Worm (Caenorhabditis elegans) whole organism, L4 larva: ENCODE data around the gene srh-27.

ENCODE experiments used
- D1046.2 ChIP-seq: fragments of 200-800 bp; sonication (Bioruptor generic); IDR thresholded peaks from 2 replicates; pipeline ENCODE4 v1.3.6; 2022; ENCODE audit warnings: missing genetic modification characterization, missing compliant biosample characterization
- F10B5.3 ChIP-seq: sonication (generic microtip); optimal IDR thresholded peaks from 2 replicates; lab custom pipeline; 2016; ENCODE audit warnings: mild to moderate bottlenecking, missing genetic modification characterization, missing compliant biosample characterization
- F49E8.2 ChIP-seq: sonication (generic microtip); optimal IDR thresholded peaks from 2 replicates; lab custom pipeline; 2016; ENCODE audit warnings: missing compliant biosample characterization, mild to moderate bottlenecking, missing genetic modification characterization, borderline replicate concordance
- Y105C5A.15 ChIP-seq: fragments of 200-800 bp; sonication (Bioruptor generic); IDR thresholded peaks from 2 replicates; pipeline ENCODE4 v1.3.6; 2022; ENCODE audit warnings: missing genetic modification characterization, missing compliant biosample characterization
- Y5F2A.4 ChIP-seq: fragments of 200-800 bp; sonication (Bioruptor generic); optimal IDR thresholded peaks from 2 replicates; lab custom pipeline; 2018; ENCODE audit warnings: mild to moderate bottlenecking, missing genetic modification characterization, missing compliant biosample characterization
- ZK337.2 ChIP-seq: fragments of 200-800 bp; sonication (Bioruptor generic); IDR thresholded peaks from 2 replicates; pipeline ENCODE4 v1.3.6; 2022; ENCODE audit warnings: missing genetic modification reagents, missing genetic modification characterization, missing compliant biosample characterization
- aha-1 ChIP-seq: fragments of 150-350 bp; peaks from one replicate; lab custom pipeline; 2014; ENCODE audit warnings: missing biosample characterization, missing genetic modification characterization
- arid-1 ChIP-seq: fragments of 200-800 bp; sonication (Bioruptor generic); conservative IDR thresholded peaks from 2 replicates; pipeline ENCODE4 v1.3.6; 2022; ENCODE audit warnings: missing genetic modification reagents, missing genetic modification characterization, missing compliant biosample characterization
- attf-4 ChIP-seq: sonication (generic microtip); optimal IDR thresholded peaks from 3 replicates; lab custom pipeline; 2017; ENCODE audit warnings: missing biosample characterization, missing genetic modification characterization
- ceh-28 ChIP-seq: fragments of 150-350 bp; optimal IDR thresholded peaks from 2 replicates; lab custom pipeline; 2014; ENCODE audit warnings: missing biosample characterization, missing genetic modification reagents, missing genetic modification characterization
- ceh-32 ChIP-seq: sonication (generic microtip); optimal IDR thresholded peaks from 2 replicates; lab custom pipeline; 2016; ENCODE audit warnings: mild to moderate bottlenecking, missing genetic modification characterization, missing compliant biosample characterization; ENCODE audit not compliant: poor library complexity
- ceh-62 ChIP-seq: sonication (generic microtip); optimal IDR thresholded peaks from 2 replicates; lab custom pipeline; 2017; ENCODE audit warnings: missing biosample characterization, missing genetic modification characterization
- ceh-82 ChIP-seq: sonication (generic microtip); optimal IDR thresholded peaks from 2 replicates; lab custom pipeline; 2017; ENCODE audit warnings: missing biosample characterization, missing genetic modification characterization
- ces-1 ChIP-seq: fragments of 150-350 bp; sonication (generic microtip); optimal IDR thresholded peaks from 4 replicates; lab custom pipeline; 2014; ENCODE audit warnings: missing biosample characterization, missing genetic modification reagents, missing genetic modification characterization
- daf-12 ChIP-seq: fragments of 150-350 bp; optimal IDR thresholded peaks from 2 replicates; lab custom pipeline; 2014; ENCODE audit warnings: missing biosample characterization, missing genetic modification reagents, missing genetic modification characterization
- daf-16 ChIP-seq, 3 experiments: sonication (generic microtip); optimal IDR thresholded peaks; 2 replicates each; lab custom pipeline; 2016 to 2017; ENCODE audit warnings: missing genetic modification characterization in 3 of 3, missing genetic modification reagents in 3 of 3, mild to moderate bottlenecking in 2 of 3, missing compliant biosample characterization in 2 of 3, missing biosample characterization in 1 of 3, moderate library complexity in 1 of 3
- daf-19 ChIP-seq: fragments of 200-800 bp; sonication (Bioruptor generic); conservative IDR thresholded peaks from 2 replicates; pipeline ENCODE4 v1.3.6; 2022; ENCODE audit warnings: missing genetic modification characterization, missing compliant biosample characterization
- dmd-8 ChIP-seq: fragments of 200-800 bp; sonication (Bioruptor generic); IDR thresholded peaks from 2 replicates; pipeline ENCODE4 v1.3.6; 2022; ENCODE audit warnings: missing genetic modification characterization, missing compliant biosample characterization
- dpl-1 ChIP-seq: fragments of 150-350 bp; optimal IDR thresholded peaks from 2 replicates; lab custom pipeline; 2014; ENCODE audit warnings: missing biosample characterization, missing genetic modification reagents, missing genetic modification characterization
- dve-1 ChIP-seq: sonication (generic microtip); optimal IDR thresholded peaks from 2 replicates; lab custom pipeline; 2017; ENCODE audit warnings: antibody characterized with exemption, mild to moderate bottlenecking, missing genetic modification characterization, missing compliant biosample characterization; ENCODE audit not compliant: insufficient read depth
- egl-27 ChIP-seq: sonication (generic microtip); optimal IDR thresholded peaks from 3 replicates; lab custom pipeline; 2017; ENCODE audit warnings: missing biosample characterization, missing genetic modification reagents, missing genetic modification characterization
- fos-1 ChIP-seq: fragments of 150-350 bp; optimal IDR thresholded peaks from 2 replicates; lab custom pipeline; 2014; ENCODE audit warnings: missing biosample characterization, missing genetic modification characterization
- hmg-1.1 ChIP-seq: fragments of 200-800 bp; sonication (Bioruptor generic); IDR thresholded peaks from 2 replicates; pipeline ENCODE4 v1.3.6; 2022; ENCODE audit warnings: missing genetic modification reagents, missing genetic modification characterization, missing compliant biosample characterization
- jun-1 ChIP-seq: fragments of 150-350 bp; optimal IDR thresholded peaks from 2 replicates; lab custom pipeline; 2014; ENCODE audit warnings: missing biosample characterization, missing genetic modification reagents, missing genetic modification characterization
- lim-7 ChIP-seq: fragments of 200-800 bp; sonication (Bioruptor generic); IDR thresholded peaks from 2 replicates; pipeline ENCODE4 v1.3.6; 2022; ENCODE audit warnings: missing genetic modification characterization, missing compliant biosample characterization
- lin-1 ChIP-seq: fragments of 200-800 bp; sonication (Bioruptor generic); IDR thresholded peaks from 2 replicates; pipeline ENCODE4 v1.3.6; 2022; ENCODE audit warnings: missing genetic modification reagents, missing genetic modification characterization, missing compliant biosample characterization
- lin-15B ChIP-seq: fragments of 150-350 bp; sonication (generic microtip); optimal IDR thresholded peaks from 3 replicates; lab custom pipeline; 2014; ENCODE audit warnings: missing biosample characterization, missing genetic modification characterization
- lin-38 ChIP-seq: fragments of 200-800 bp; sonication (Bioruptor generic); IDR thresholded peaks from 2 replicates; pipeline ENCODE4 v1.3.6; 2022; ENCODE audit warnings: missing genetic modification reagents, missing genetic modification characterization, missing compliant biosample characterization
- lin-39 ChIP-seq: fragments of 150-350 bp; optimal IDR thresholded peaks from 2 replicates; lab custom pipeline; 2014; ENCODE audit warnings: missing biosample characterization, missing genetic modification reagents, missing genetic modification characterization
- lir-3 ChIP-seq: sonication (generic microtip); optimal IDR thresholded peaks from 2 replicates; lab custom pipeline; 2016; ENCODE audit warnings: mild to moderate bottlenecking, missing genetic modification characterization, missing compliant biosample characterization
- madf-9 ChIP-seq: fragments of 200-800 bp; sonication (Bioruptor generic); conservative IDR thresholded peaks from 2 replicates; pipeline ENCODE4 v1.3.6; 2022; ENCODE audit warnings: missing genetic modification reagents, missing genetic modification characterization, missing compliant biosample characterization
- mep-1 ChIP-seq: fragments of 150-350 bp; sonication (generic microtip); optimal IDR thresholded peaks from 3 replicates; lab custom pipeline; 2014; ENCODE audit warnings: missing biosample characterization, missing genetic modification characterization
- mes-2 ChIP-seq: sonication (generic microtip); optimal IDR thresholded peaks from 2 replicates; lab custom pipeline; 2016; ENCODE audit warnings: missing genotype, mild to moderate bottlenecking, missing genetic modification characterization, missing compliant biosample characterization; ENCODE audit not compliant: poor library complexity, severe bottlenecking
- mxl-2 ChIP-seq: fragments of 200-800 bp; sonication (Bioruptor generic); conservative IDR thresholded peaks from 2 replicates; pipeline ENCODE4 v1.3.6; 2022; ENCODE audit warnings: missing genetic modification reagents, missing genetic modification characterization, missing compliant biosample characterization
- mxl-3 ChIP-seq: fragments of 200-800 bp; sonication (Bioruptor generic); optimal IDR thresholded peaks from 2 replicates; lab custom pipeline; 2018; ENCODE audit warnings: mild to moderate bottlenecking, missing genetic modification characterization, missing compliant biosample characterization
- nhr-10 ChIP-seq: fragments of 150-350 bp; optimal IDR thresholded peaks from 2 replicates; lab custom pipeline; 2014; ENCODE audit warnings: missing biosample characterization, missing genetic modification characterization
- nhr-102 ChIP-seq: sonication (generic microtip); optimal IDR thresholded peaks from 2 replicates; lab custom pipeline; 2016; ENCODE audit warnings: mild to moderate bottlenecking, missing genetic modification characterization, moderate library complexity, missing compliant biosample characterization
- nhr-28 ChIP-seq: fragments of 150-350 bp; optimal IDR thresholded peaks from 2 replicates; lab custom pipeline; 2014; ENCODE audit warnings: missing biosample characterization, missing genetic modification characterization
- nhr-41 ChIP-seq: fragments of 200-800 bp; sonication (Bioruptor generic); IDR thresholded peaks from 2 replicates; pipeline ENCODE4 v1.3.6; 2022; ENCODE audit warnings: missing genetic modification reagents, missing genetic modification characterization, missing compliant biosample characterization
- nhr-42 ChIP-seq: fragments of 200-800 bp; sonication (Bioruptor generic); IDR thresholded peaks from 2 replicates; pipeline ENCODE4 v1.3.6; 2022; ENCODE audit warnings: missing genetic modification characterization, missing compliant biosample characterization
- nhr-76 ChIP-seq: fragments of 150-350 bp; optimal IDR thresholded peaks from 2 replicates; lab custom pipeline; 2014; ENCODE audit warnings: missing biosample characterization, missing genetic modification characterization
- pha-4 ChIP-seq, 2 experiments: fragments of 150-350 bp in 1 of 2; fragments of 200-800 bp in 1 of 2; sonication (Bioruptor generic) in 1 of 2; IDR thresholded peaks in 1 of 2; optimal IDR thresholded peaks in 1 of 2; 2 replicates each; pipeline versions ENCODE4 v1.3.6 to Lab custom; 2014 to 2022; ENCODE audit warnings: missing genetic modification characterization in 2 of 2, missing genetic modification reagents in 2 of 2, missing biosample characterization in 1 of 2, missing compliant biosample characterization in 1 of 2
- rbr-2 ChIP-seq: sonication (generic microtip); optimal IDR thresholded peaks from 2 replicates; lab custom pipeline; 2016; ENCODE audit warnings: missing genotype, missing genetic modification characterization, missing compliant biosample characterization
- saeg-2 ChIP-seq: fragments of 200-800 bp; sonication (Bioruptor generic); IDR thresholded peaks from 2 replicates; pipeline ENCODE4 v1.3.6; 2022; ENCODE audit warnings: missing genetic modification reagents, missing genetic modification characterization, missing compliant biosample characterization
- skn-1 ChIP-seq: fragments of 150-350 bp; optimal IDR thresholded peaks from 2 replicates; lab custom pipeline; 2014; ENCODE audit warnings: missing biosample characterization, missing genetic modification characterization
- spr-1 ChIP-seq: sonication (generic microtip); optimal IDR thresholded peaks from 2 replicates; lab custom pipeline; 2016; ENCODE audit warnings: mild to moderate bottlenecking, missing genetic modification characterization, missing compliant biosample characterization
- tag-97 ChIP-seq: fragments of 200-800 bp; sonication (Bioruptor generic); IDR thresholded peaks from 2 replicates; pipeline ENCODE4 v1.3.6; 2022; ENCODE audit warnings: missing genetic modification characterization, missing compliant biosample characterization
- tra-1 ChIP-seq: fragments of 200-800 bp; sonication (Bioruptor generic); IDR thresholded peaks from 2 replicates; pipeline ENCODE4 v1.3.6; 2022; ENCODE audit warnings: missing genetic modification reagents, missing genetic modification characterization, missing compliant biosample characterization
- unc-62 ChIP-seq, 3 experiments: fragments of 150-350 bp in 1 of 3; sonication (generic microtip); optimal IDR thresholded peaks in 2 of 3; peaks in 1 of 3; 1 replicate in 1 of 3; 2 replicates in 2 of 3; lab custom pipeline; 2014 to 2017; ENCODE audit warnings: missing biosample characterization in 3 of 3, missing genetic modification characterization in 3 of 3, missing genetic modification reagents in 3 of 3, missing genotype in 1 of 3
- zfp-2 ChIP-seq: sonication (generic microtip); optimal IDR thresholded peaks from 2 replicates; lab custom pipeline; 2016; ENCODE audit warnings: mild to moderate bottlenecking, missing genetic modification characterization, missing compliant biosample characterization
- zip-11 ChIP-seq: fragments of 200-800 bp; sonication (Bioruptor generic); IDR thresholded peaks from 2 replicates; pipeline ENCODE4 v1.3.6; 2022; ENCODE audit warnings: missing genetic modification characterization, missing compliant biosample characterization

Gene srh-27

DNA sequence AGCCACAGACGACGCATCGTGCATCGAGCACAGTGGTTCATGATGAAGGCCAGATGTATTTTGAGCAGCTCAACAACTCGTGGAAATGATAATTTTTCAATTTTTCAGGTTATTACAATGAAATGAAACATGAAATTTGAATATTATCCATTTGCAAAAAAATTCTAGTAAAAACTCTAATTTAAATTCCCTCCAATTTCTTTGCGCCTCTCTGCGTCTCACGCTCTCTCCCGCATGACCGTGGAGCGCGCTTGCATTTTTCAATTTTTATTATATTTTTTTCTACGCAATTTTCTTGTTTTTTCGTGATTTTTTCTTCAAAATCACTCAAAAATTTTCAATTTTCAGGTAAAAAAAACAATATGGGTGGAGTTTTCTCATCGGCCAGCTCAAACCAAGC, 11.1 kb downstream of the srh-27 start, which contains the start of gene tag-281 (continued):
- TF ChIP-seq pha-4 (GFP tag; IDR thresholded peaks at IDR 0.05; lab: Robert Waterston, UW) (no peak), pha-4 (tag; optimal IDR thresholded peaks at IDR 0.05; lab: Kevin White, UChicago) (no peak), daf-12 (tag; lab: Kevin White, UChicago) (no peak), mxl-2 (GFP tag; lab: Robert Waterston, UW) (no peak), tag-97 (GFP tag; lab: Robert Waterston, UW) (no peak), zfp-2 (tag; lab: Kevin White, UChicago) (no peak), mes-2 (peak; percentile 85), arid-1 (GFP tag; lab: Robert Waterston, UW) (no peak), madf-9 (GFP tag; lab: Robert Waterston, UW) (no peak), lin-1 (GFP tag; lab: Robert Waterston, UW) (no peak), ceh-32 (tag; lab: Kevin White, UChicago) (no peak), ces-1 (GFP tag; lab: Kevin White, UChicago) (no peak), lin-38 (GFP tag; lab: Robert Waterston, UW) (peak; percentile 99), jun-1 (tag; lab: Kevin White, UChicago) (no peak), nhr-102 (tag; lab: Kevin White, UChicago) (no peak), zip-11 (GFP tag; lab: Robert Waterston, UW) (no peak), nhr-41 (GFP tag; lab: Robert Waterston, UW) (no peak), daf-19 (GFP tag; lab: Robert Waterston, UW) (no peak), skn-1 (tag; lab: Kevin White, UChicago) (no peak), daf-16 (GFP tag; optimal IDR thresholded peaks at IDR 0.05; lab: Kevin White, UChicago) (no peak), daf-16 (tag; optimal IDR thresholded peaks at IDR 0.05; lab: Kevin White, UChicago) (no peak), nhr-28 (no peak), fos-1 (tag; lab: Kevin White, UChicago) (no peak), unc-62 (GFP tag; optimal IDR thresholded peaks at IDR 0.05 in 1 of 2; lab: Kevin White, UChicago) (peak in 1 of 2 experiments; percentile 45), unc-62 (tag; optimal IDR thresholded peaks at IDR 0.05; lab: Kevin White, UChicago) (no peak), Y105C5A.15 (GFP tag; lab: Robert Waterston, UW) (no peak), ceh-62 (tag; lab: Kevin White, UChicago) (no peak), lim-7 (GFP tag; lab: Robert Waterston, UW) (no peak), lin-39 (tag; lab: Kevin White, UChicago) (no peak), F49E8.2 (tag; lab: Kevin White, UChicago) (no peak), F10B5.3 (tag; lab: Kevin White, UChicago) (no peak), dpl-1 (GFP tag; lab: Kevin White, UChicago) (peak; percentile 96), mxl-3 (GFP tag; lab: Kevin White, UChicago) (no peak), Y5F2A.4 (no peak), hmg-1.1 (peak; percentile 55; the same call in 1 of the 2 replicates), nhr-42 (GFP tag; lab: Robert Waterston, UW) (no peak), ceh-28 (no peak), nhr-10 (tag; lab: Kevin White, UChicago) (no peak), nhr-76 (tag; lab: Kevin White, UChicago) (no peak), D1046.2 (GFP tag; lab: Robert Waterston, UW) (no peak), dve-1 (no peak), attf-4 (tag; lab: Kevin White, UChicago) (no peak), tra-1 (no peak), saeg-2 (no peak), ZK337.2 (GFP tag; lab: Robert Waterston, UW) (no peak), egl-27 (no peak), ceh-82 (tag; lab: Kevin White, UChicago) (no peak), lir-3 (tag; lab: Kevin White, UChicago) (no peak), mep-1 (no peak), dmd-8 (GFP tag; lab: Robert Waterston, UW) (no peak), rbr-2 (peak; percentile 52), aha-1 (tag; lab: Kevin White, UChicago) (no peak), spr-1 (tag; lab: Kevin White, UChicago) (no peak), lin-15B (tag; lab: Kevin White, UChicago) (peak; percentile 43)
